Worm (Caenorhabditis elegans) whole organism, L1 larva: ENCODE results near the gene F20B10.3.

Experiments used
- jun-1 ChIP-seq: fragments of 150-350 bp; optimal IDR thresholded peaks from 2 replicates; lab custom pipeline; 2014; ENCODE audit warnings: missing biosample characterization, missing genetic modification reagents, missing genetic modification characterization
- lin-15B ChIP-seq: fragments of 150-350 bp; sonication (generic microtip); optimal IDR thresholded peaks from 3 replicates; lab custom pipeline; 2014; ENCODE audit warnings: missing biosample characterization, missing genetic modification characterization
- nhr-11 ChIP-seq: fragments of 150-350 bp; optimal IDR thresholded peaks from 2 replicates; lab custom pipeline; 2014; ENCODE audit warnings: missing biosample characterization, missing genetic modification characterization
- pag-3 ChIP-seq: sonication (generic microtip); optimal IDR thresholded peaks from 2 replicates; lab custom pipeline; 2017; ENCODE audit warnings: missing genetic modification characterization, mild to moderate bottlenecking, missing compliant biosample characterization, antibody characterized with exemption, borderline replicate concordance; ENCODE audit not compliant: insufficient read depth
- snpc-4 ChIP-seq: fragments of 150-350 bp; optimal IDR thresholded peaks from 2 replicates; lab custom pipeline; 2014; ENCODE audit warnings: missing biosample characterization, missing genetic modification characterization
- unc-62 ChIP-seq: fragments of 150-350 bp; optimal IDR thresholded peaks from 2 replicates; lab custom pipeline; 2014; ENCODE audit warnings: missing biosample characterization, missing genetic modification reagents, missing genetic modification characterization

- TF ChIP-seq unc-62 (GFP tag; lab: Kevin White, UChicago) (no peak), snpc-4 (no peak), jun-1 (no peak), pag-3 (no peak), lin-15B (tag; lab: Kevin White, UChicago) (no peak), nhr-11 (no peak)
Observed at ce11 chrIV:12140959-12141358, 27.1 kb upstream of the F20B10.3 start, which contains the start of gene B0001.8.
